Worm (Caenorhabditis elegans) whole organism, L4 larva: ENCODE measurements around the gene srd-38.
A peak's percentile ranks its signal among the peaks of the same experiment; 100 is the strongest.

Experiments
- F37D6.2 ChIP-seq: sonication (generic microtip); optimal IDR thresholded peaks from 2 replicates; lab custom pipeline; 2016; ENCODE audit warnings: mild to moderate bottlenecking, missing genetic modification characterization, missing compliant biosample characterization
- R02D3.7 ChIP-seq: fragments of 150-350 bp; sonication (generic microtip); optimal IDR thresholded peaks from 3 replicates; lab custom pipeline; 2014; ENCODE audit warnings: missing biosample characterization, missing genetic modification characterization
- T20F7.1 ChIP-seq: fragments of 200-800 bp; sonication (Bioruptor generic); optimal IDR thresholded peaks from 2 replicates; lab custom pipeline; 2018; ENCODE audit warnings: mild to moderate bottlenecking, missing genetic modification characterization, missing compliant biosample characterization
- Y105C5A.15 ChIP-seq: fragments of 200-800 bp; sonication (Bioruptor generic); IDR thresholded peaks from 2 replicates; pipeline ENCODE4 v1.3.6; 2022; ENCODE audit warnings: missing genetic modification characterization, missing compliant biosample characterization
- Y5F2A.4 ChIP-seq: fragments of 200-800 bp; sonication (Bioruptor generic); optimal IDR thresholded peaks from 2 replicates; lab custom pipeline; 2018; ENCODE audit warnings: mild to moderate bottlenecking, missing genetic modification characterization, missing compliant biosample characterization
- Y75B8A.6 ChIP-seq: fragments of 200-800 bp; sonication (Bioruptor generic); IDR thresholded peaks from 2 replicates; pipeline ENCODE4 v1.3.6; 2022; ENCODE audit warnings: missing genetic modification reagents, missing genetic modification characterization, missing compliant biosample characterization
- aly-2 ChIP-seq: sonication (generic microtip); optimal IDR thresholded peaks from 2 replicates; lab custom pipeline; 2018; ENCODE audit warnings: missing biosample characterization, missing genetic modification characterization
- ama-1 ChIP-seq: fragments of 150-350 bp; optimal IDR thresholded peaks from 2 replicates; lab custom pipeline; 2014; ENCODE audit warnings: inconsistent platforms, mixed read lengths
- attf-4 ChIP-seq: sonication (generic microtip); optimal IDR thresholded peaks from 3 replicates; lab custom pipeline; 2017; ENCODE audit warnings: missing biosample characterization, missing genetic modification characterization
- ceh-28 ChIP-seq: fragments of 150-350 bp; optimal IDR thresholded peaks from 2 replicates; lab custom pipeline; 2014; ENCODE audit warnings: missing biosample characterization, missing genetic modification reagents, missing genetic modification characterization
- cey-2 ChIP-seq: sonication (generic microtip); optimal IDR thresholded peaks from 3 replicates; lab custom pipeline; 2017; ENCODE audit warnings: missing genetic modification characterization, mild to moderate bottlenecking, missing compliant biosample characterization, antibody characterized with exemption, borderline replicate concordance; ENCODE audit not compliant: insufficient read depth
- ctbp-1 ChIP-seq: fragments of 200-800 bp; sonication (Bioruptor generic); IDR thresholded peaks from 2 replicates; pipeline ENCODE4 v1.3.6; 2022; ENCODE audit warnings: missing genetic modification reagents, missing genetic modification characterization, missing compliant biosample characterization
- duxl-1 ChIP-seq: sonication (generic microtip); optimal IDR thresholded peaks from 2 replicates; lab custom pipeline; 2016; ENCODE audit warnings: mild to moderate bottlenecking, missing genetic modification characterization, moderate library complexity, missing compliant biosample characterization; ENCODE audit not compliant: poor library complexity
- dve-1 ChIP-seq: sonication (generic microtip); optimal IDR thresholded peaks from 2 replicates; lab custom pipeline; 2017; ENCODE audit warnings: antibody characterized with exemption, mild to moderate bottlenecking, missing genetic modification characterization, missing compliant biosample characterization; ENCODE audit not compliant: insufficient read depth
- gei-8 ChIP-seq: fragments of 200-800 bp; sonication (Bioruptor generic); optimal IDR thresholded peaks from 2 replicates; lab custom pipeline; 2018; ENCODE audit warnings: mild to moderate bottlenecking, missing genetic modification characterization, missing compliant biosample characterization
- hlh-30 ChIP-seq: sonication (generic microtip); optimal IDR thresholded peaks from 2 replicates; lab custom pipeline; 2017; ENCODE audit warnings: antibody characterized with exemption, mild to moderate bottlenecking, missing genetic modification characterization, missing compliant biosample characterization; ENCODE audit not compliant: insufficient read depth
- jun-1 ChIP-seq: fragments of 150-350 bp; optimal IDR thresholded peaks from 2 replicates; lab custom pipeline; 2014; ENCODE audit warnings: missing biosample characterization, missing genetic modification reagents, missing genetic modification characterization
- lin-1 ChIP-seq: fragments of 200-800 bp; sonication (Bioruptor generic); IDR thresholded peaks from 2 replicates; pipeline ENCODE4 v1.3.6; 2022; ENCODE audit warnings: missing genetic modification reagents, missing genetic modification characterization, missing compliant biosample characterization
- lin-13 ChIP-seq: fragments of 150-350 bp; optimal IDR thresholded peaks from 2 replicates; lab custom pipeline; 2014; ENCODE audit warnings: missing biosample characterization, missing genetic modification reagents, missing genetic modification characterization
- lin-29 ChIP-seq: fragments of 200-800 bp; sonication (Bioruptor generic); IDR thresholded peaks from 2 replicates; pipeline ENCODE4 v1.3.6; 2022; ENCODE audit warnings: missing genetic modification reagents, missing genetic modification characterization, missing compliant biosample characterization
- lin-38 ChIP-seq: fragments of 200-800 bp; sonication (Bioruptor generic); IDR thresholded peaks from 2 replicates; pipeline ENCODE4 v1.3.6; 2022; ENCODE audit warnings: missing genetic modification reagents, missing genetic modification characterization, missing compliant biosample characterization
- lin-39 ChIP-seq: fragments of 150-350 bp; optimal IDR thresholded peaks from 2 replicates; lab custom pipeline; 2014; ENCODE audit warnings: missing biosample characterization, missing genetic modification reagents, missing genetic modification characterization
- lir-3 ChIP-seq: sonication (generic microtip); optimal IDR thresholded peaks from 2 replicates; lab custom pipeline; 2016; ENCODE audit warnings: mild to moderate bottlenecking, missing genetic modification characterization, missing compliant biosample characterization
- lsy-2 ChIP-seq, 2 experiments: fragments of 150-350 bp in 1 of 2; sonication (generic microtip) in 1 of 2; optimal IDR thresholded peaks; 2 replicates each; lab custom pipeline; 2014 to 2017; ENCODE audit warnings: missing biosample characterization in 2 of 2, missing genetic modification characterization in 2 of 2
- madf-5 ChIP-seq, 2 experiments: fragments of 200-800 bp; sonication (Bioruptor generic); IDR thresholded peaks; 2 replicates each; pipeline ENCODE4 v1.3.6; 2022; ENCODE audit warnings: missing compliant biosample characterization in 2 of 2, missing genetic modification characterization in 2 of 2
- madf-9 ChIP-seq: fragments of 200-800 bp; sonication (Bioruptor generic); conservative IDR thresholded peaks from 2 replicates; pipeline ENCODE4 v1.3.6; 2022; ENCODE audit warnings: missing genetic modification reagents, missing genetic modification characterization, missing compliant biosample characterization
- mdl-1 ChIP-seq, 2 experiments: fragments of 150-350 bp in 1 of 2; sonication (generic microtip) in 1 of 2; optimal IDR thresholded peaks; 2 replicates each; lab custom pipeline; 2014 to 2017; ENCODE audit warnings: missing biosample characterization in 2 of 2, missing genetic modification characterization in 2 of 2
- mxl-2 ChIP-seq: fragments of 200-800 bp; sonication (Bioruptor generic); conservative IDR thresholded peaks from 2 replicates; pipeline ENCODE4 v1.3.6; 2022; ENCODE audit warnings: missing genetic modification reagents, missing genetic modification characterization, missing compliant biosample characterization
- nhr-10 ChIP-seq: fragments of 150-350 bp; optimal IDR thresholded peaks from 2 replicates; lab custom pipeline; 2014; ENCODE audit warnings: missing biosample characterization, missing genetic modification characterization
- nhr-237 ChIP-seq: sonication (generic microtip); optimal IDR thresholded peaks from 2 replicates; lab custom pipeline; 2017; ENCODE audit warnings: missing biosample characterization, missing genetic modification characterization
- nhr-28 ChIP-seq: fragments of 150-350 bp; optimal IDR thresholded peaks from 2 replicates; lab custom pipeline; 2014; ENCODE audit warnings: missing biosample characterization, missing genetic modification characterization
- nhr-42 ChIP-seq: fragments of 200-800 bp; sonication (Bioruptor generic); IDR thresholded peaks from 2 replicates; pipeline ENCODE4 v1.3.6; 2022; ENCODE audit warnings: missing genetic modification characterization, missing compliant biosample characterization
- nhr-6 ChIP-seq: fragments of 150-350 bp; optimal IDR thresholded peaks from 2 replicates; lab custom pipeline; 2014; ENCODE audit warnings: missing biosample characterization, missing genetic modification characterization
- nhr-76 ChIP-seq: fragments of 150-350 bp; optimal IDR thresholded peaks from 2 replicates; lab custom pipeline; 2014; ENCODE audit warnings: missing biosample characterization, missing genetic modification characterization
- nhr-77 ChIP-seq: fragments of 150-350 bp; optimal IDR thresholded peaks from 2 replicates; lab custom pipeline; 2014; ENCODE audit warnings: missing biosample characterization, missing genetic modification characterization
- php-3 ChIP-seq: fragments of 200-800 bp; sonication (Bioruptor generic); IDR thresholded peaks from 2 replicates; pipeline ENCODE4 v1.3.6; 2022; ENCODE audit warnings: missing genetic modification reagents, missing genetic modification characterization, missing compliant biosample characterization
- rbr-2 ChIP-seq: sonication (generic microtip); optimal IDR thresholded peaks from 2 replicates; lab custom pipeline; 2016; ENCODE audit warnings: missing genotype, missing genetic modification characterization, missing compliant biosample characterization
- sdz-12 ChIP-seq: fragments of 200-800 bp; sonication (Bioruptor generic); optimal IDR thresholded peaks from 2 replicates; lab custom pipeline; 2018; ENCODE audit warnings: mild to moderate bottlenecking, missing genetic modification characterization, missing compliant biosample characterization
- set-16 ChIP-seq: fragments of 200-800 bp; sonication (Bioruptor generic); IDR thresholded peaks from 2 replicates; pipeline ENCODE4 v1.3.6; 2022; ENCODE audit warnings: missing genetic modification reagents, missing genetic modification characterization, missing compliant biosample characterization
- skn-1 ChIP-seq: fragments of 150-350 bp; optimal IDR thresholded peaks from 2 replicates; lab custom pipeline; 2014; ENCODE audit warnings: missing biosample characterization, missing genetic modification characterization
- snpc-1.2 ChIP-seq: fragments of 200-800 bp; sonication (Bioruptor generic); IDR thresholded peaks from 2 replicates; pipeline ENCODE4 v1.3.6; 2022; ENCODE audit warnings: missing genetic modification reagents, missing genetic modification characterization, missing compliant biosample characterization
- spr-1 ChIP-seq: sonication (generic microtip); optimal IDR thresholded peaks from 2 replicates; lab custom pipeline; 2016; ENCODE audit warnings: mild to moderate bottlenecking, missing genetic modification characterization, missing compliant biosample characterization
- spr-3 ChIP-seq: fragments of 200-800 bp; sonication (Bioruptor generic); optimal IDR thresholded peaks from 2 replicates; lab custom pipeline; 2018; ENCODE audit warnings: mild to moderate bottlenecking, missing genetic modification characterization, missing compliant biosample characterization
- tag-97 ChIP-seq: fragments of 200-800 bp; sonication (Bioruptor generic); IDR thresholded peaks from 2 replicates; pipeline ENCODE4 v1.3.6; 2022; ENCODE audit warnings: missing genetic modification characterization, missing compliant biosample characterization
- unc-130 ChIP-seq: sonication (generic microtip); optimal IDR thresholded peaks from 2 replicates; lab custom pipeline; 2016; ENCODE audit warnings: missing genetic modification reagents, missing genetic modification characterization, missing compliant biosample characterization
- unc-39 ChIP-seq: sonication (generic microtip); optimal IDR thresholded peaks from 2 replicates; lab custom pipeline; 2017; ENCODE audit warnings: missing biosample characterization, missing genetic modification characterization
- unc-62 ChIP-seq, 3 experiments: fragments of 150-350 bp in 1 of 3; sonication (generic microtip); optimal IDR thresholded peaks in 2 of 3; peaks in 1 of 3; 1 replicate in 1 of 3; 2 replicates in 2 of 3; lab custom pipeline; 2014 to 2017; ENCODE audit warnings: missing biosample characterization in 3 of 3, missing genetic modification characterization in 3 of 3, missing genetic modification reagents in 3 of 3, missing genotype in 1 of 3
- vab-7 ChIP-seq: fragments of 200-800 bp; sonication (Bioruptor generic); IDR thresholded peaks from 2 replicates; pipeline ENCODE4 v1.3.6; 2022; ENCODE audit warnings: missing genetic modification reagents, missing genetic modification characterization, missing compliant biosample characterization
- zag-1 ChIP-seq: fragments of 150-350 bp; optimal IDR thresholded peaks from 2 replicates; lab custom pipeline; 2014; ENCODE audit warnings: missing biosample characterization, missing genetic modification characterization
- zfp-2 ChIP-seq: sonication (generic microtip); optimal IDR thresholded peaks from 2 replicates; lab custom pipeline; 2016; ENCODE audit warnings: mild to moderate bottlenecking, missing genetic modification characterization, missing compliant biosample characterization
- zip-11 ChIP-seq: fragments of 200-800 bp; sonication (Bioruptor generic); IDR thresholded peaks from 2 replicates; pipeline ENCODE4 v1.3.6; 2022; ENCODE audit warnings: missing genetic modification characterization, missing compliant biosample characterization
- ztf-11 ChIP-seq: fragments of 150-350 bp; optimal IDR thresholded peaks from 2 replicates; lab custom pipeline; 2014; ENCODE audit warnings: missing biosample characterization, missing genetic modification characterization

Gene srd-38

ce11 chrX:13307852-13308251 lies 16.2 kb downstream of the srd-38 start (continued):
- no peak for TF ChIP-seq R02D3.7 (tag; lab: Kevin White, UChicago)
- no peak for TF ChIP-seq nhr-77
- TF ChIP-seq dve-1 (tag; lab: Kevin White, UChicago): peak; percentile 10
- no peak for TF ChIP-seq lin-39 (tag; lab: Kevin White, UChicago)
- peak; percentile 18 for TF ChIP-seq hlh-30 (tag; lab: Kevin White, UChicago)
- TF ChIP-seq spr-3 (GFP tag; lab: Kevin White, UChicago): no peak
- TF ChIP-seq nhr-76 (tag; lab: Kevin White, UChicago): no peak
- no peak for TF ChIP-seq lir-3 (tag; lab: Kevin White, UChicago)
- TF ChIP-seq attf-4 (tag; lab: Kevin White, UChicago): no peak
- no peak for TF ChIP-seq set-16 (GFP tag; lab: Robert Waterston, UW)
- TF ChIP-seq snpc-1.2 (GFP tag; lab: Robert Waterston, UW): peak; percentile 50; the same call in 1 of the 2 replicates
- no peak for TF ChIP-seq jun-1 (tag; lab: Kevin White, UChicago)
- TF ChIP-seq unc-130 (GFP tag; lab: Kevin White, UChicago): no peak
- TF ChIP-seq gei-8: no peak
- TF ChIP-seq skn-1: no peak
- no peak for TF ChIP-seq nhr-28 (tag; lab: Kevin White, UChicago)
- no peak for TF ChIP-seq ceh-28 (tag; lab: Kevin White, UChicago)
- no peak for TF ChIP-seq aly-2 (tag; lab: Kevin White, UChicago)
- no peak for TF ChIP-seq lin-29 (GFP tag; lab: Robert Waterston, UW)
- TF ChIP-seq php-3 (GFP tag; lab: Robert Waterston, UW): no peak
- no peak for TF ChIP-seq lin-13 (GFP tag; lab: Kevin White, UChicago)
- no peak for TF ChIP-seq nhr-237 (tag; lab: Kevin White, UChicago)
- no peak for TF ChIP-seq T20F7.1
- no peak for TF ChIP-seq Y5F2A.4 (GFP tag; lab: Kevin White, UChicago)
- no peak for TF ChIP-seq tag-97 (GFP tag; lab: Robert Waterston, UW)
- peak; percentile 47 for TF ChIP-seq duxl-1
- no peak for TF ChIP-seq ctbp-1
- TF ChIP-seq unc-62 (GFP tag; optimal IDR thresholded peaks at IDR 0.05 in 1 of 2; lab: Kevin White, UChicago): no peak
- TF ChIP-seq unc-62 (tag; optimal IDR thresholded peaks at IDR 0.05; lab: Kevin White, UChicago): no peak
- TF ChIP-seq F37D6.2 (tag; lab: Kevin White, UChicago): no peak
- TF ChIP-seq zfp-2 (tag; lab: Kevin White, UChicago): no peak
- no peak for TF ChIP-seq cey-2 (tag; lab: Kevin White, UChicago)
- TF ChIP-seq nhr-6 (tag; lab: Kevin White, UChicago): no peak
- no peak for TF ChIP-seq sdz-12 (GFP tag; lab: Kevin White, UChicago)
- no peak; the same call in 1 of the 2 replicates for TF ChIP-seq Y105C5A.15
- peak; percentile 38; the same call in 1 of the 2 replicates for TF ChIP-seq vab-7 (GFP tag; lab: Robert Waterston, UW)
- no peak for TF ChIP-seq lsy-2 (tag; optimal IDR thresholded peaks at IDR 0.05; lab: Kevin White, UChicago)
- no peak for TF ChIP-seq madf-5 (GFP tag; IDR thresholded peaks at IDR 0.05; lab: Robert Waterston, UW)
- no peak for TF ChIP-seq nhr-42 (GFP tag; lab: Robert Waterston, UW)
- TF ChIP-seq zag-1: no peak
- TF ChIP-seq nhr-10 (tag; lab: Kevin White, UChicago): no peak
- no peak for TF ChIP-seq lin-1 (GFP tag; lab: Robert Waterston, UW)
- no peak for TF ChIP-seq ama-1 (lab: Kevin White, UChicago)
- TF ChIP-seq unc-39 (tag; lab: Kevin White, UChicago): no peak
- TF ChIP-seq madf-9 (GFP tag; lab: Robert Waterston, UW): 0 out of 2 replicates have a peak, but pooled peaks have one; percentile 11
- no peak for TF ChIP-seq zip-11 (GFP tag; lab: Robert Waterston, UW)
- TF ChIP-seq lin-38 (GFP tag; lab: Robert Waterston, UW): peak; percentile 61
- TF ChIP-seq spr-1 (tag; lab: Kevin White, UChicago): peak; percentile 42
- TF ChIP-seq ztf-11 (tag; lab: Kevin White, UChicago): no peak
- no peak for TF ChIP-seq Y75B8A.6 (GFP tag; lab: Robert Waterston, UW)
- TF ChIP-seq mdl-1 (tag; optimal IDR thresholded peaks at IDR 0.05; lab: Kevin White, UChicago): peak in 1 of 2 experiments; percentile 26
- TF ChIP-seq rbr-2: no peak
- no peak for TF ChIP-seq mxl-2 (GFP tag; lab: Robert Waterston, UW)
